Fruit fly (Drosophila melanogaster) whole organism, embryonic: ENCODE results near the gene sesB.

Source experiments
- CG10274 ChIP-seq: fragments of 200-800 bp; sonication (Bioruptor generic); optimal IDR thresholded peaks from 3 replicates; lab custom pipeline; 2017; ENCODE audit warnings: missing biosample characterization, mild to moderate bottlenecking, missing genetic modification characterization
- CG10366 ChIP-seq: fragments of 200-800 bp; sonication (Bioruptor generic); IDR thresholded peaks from 2 replicates; pipeline ENCODE4 v1.3.6; 2022; ENCODE audit warnings: missing biosample characterization, missing genetic modification characterization
- CG11093 ChIP-seq: fragments of 200-800 bp; sonication (Bioruptor generic); IDR thresholded peaks from 3 replicates; pipeline ENCODE4 v1.3.6; 2022; ENCODE audit warnings: missing biosample characterization, missing genetic modification characterization
- CG12104 ChIP-seq: fragments of 200-800 bp; sonication (Bioruptor generic); optimal IDR thresholded peaks from 3 replicates; lab custom pipeline; 2016; ENCODE audit warnings: missing biosample characterization, missing genetic modification characterization
- CG12155 ChIP-seq: fragments of 200-800 bp; sonication (Bioruptor generic); optimal IDR thresholded peaks from 3 replicates; lab custom pipeline; 2016; ENCODE audit warnings: missing biosample characterization, missing genetic modification characterization
- CG12659 ChIP-seq: fragments of 200-800 bp; sonication (Bioruptor generic); optimal IDR thresholded peaks from 3 replicates; lab custom pipeline; 2017; ENCODE audit warnings: mild to moderate bottlenecking, missing biosample characterization, missing genetic modification reagents, missing genetic modification characterization
- CG14014 ChIP-seq: fragments of 200-800 bp; sonication (Bioruptor generic); IDR thresholded peaks from 2 replicates; pipeline ENCODE4 v1.3.6; 2022; ENCODE audit warnings: missing biosample characterization, missing genetic modification characterization
- CG1647 ChIP-seq: fragments of 200-800 bp; sonication (Bioruptor generic); optimal IDR thresholded peaks from 3 replicates; lab custom pipeline; 2016; ENCODE audit warnings: missing biosample characterization, missing genetic modification characterization
- CG16863 ChIP-seq: fragments of 200-800 bp; sonication (Bioruptor generic); optimal IDR thresholded peaks from 3 replicates; lab custom pipeline; 2016; ENCODE audit warnings: missing biosample characterization, missing genetic modification characterization
- CG2202 ChIP-seq: fragments of 200-800 bp; sonication (Bioruptor generic); optimal IDR thresholded peaks from 2 replicates; lab custom pipeline; 2018; ENCODE audit warnings: missing biosample characterization, mild to moderate bottlenecking, missing genetic modification characterization
- CG2875 ChIP-seq: fragments of 200-800 bp; sonication (Bioruptor generic); optimal IDR thresholded peaks from 2 replicates; lab custom pipeline; 2017; ENCODE audit warnings: missing biosample characterization, mild to moderate bottlenecking, missing genetic modification characterization, missing genetic modification reagents
- CG2889 ChIP-seq: fragments of 200-800 bp; sonication (Bioruptor generic); IDR thresholded peaks from 3 replicates; pipeline ENCODE4 v1.3.6; 2022; ENCODE audit warnings: missing biosample characterization, missing genetic modification characterization
- CG31441 ChIP-seq: fragments of 200-800 bp; sonication (Bioruptor generic); IDR thresholded peaks from 2 replicates; pipeline ENCODE4 v1.3.6; 2022; ENCODE audit warnings: missing biosample characterization, missing genetic modification characterization
- CG32772 ChIP-seq: fragments of 200-800 bp; sonication (Bioruptor generic); IDR thresholded peaks from 2 replicates; pipeline ENCODE4 v1.3.6; 2022; ENCODE audit warnings: missing biosample characterization, missing genetic modification characterization
- CG3838 ChIP-seq: fragments of 200-800 bp; sonication (Bioruptor generic); optimal IDR thresholded peaks from 3 replicates; lab custom pipeline; 2016; ENCODE audit warnings: missing biosample characterization, missing genetic modification characterization
- CG4282 ChIP-seq: fragments of 200-800 bp; sonication (Bioruptor generic); optimal IDR thresholded peaks from 2 replicates; lab custom pipeline; 2016; ENCODE audit warnings: missing biosample characterization, missing genetic modification characterization
- CG4360 ChIP-seq: fragments of 200-800 bp; sonication (Bioruptor generic); IDR thresholded peaks from 2 replicates; pipeline ENCODE4 v1.3.6; 2022; ENCODE audit warnings: missing biosample characterization, missing genetic modification characterization
- CG4854 ChIP-seq: fragments of 200-800 bp; sonication (Bioruptor generic); optimal IDR thresholded peaks from 2 replicates; lab custom pipeline; 2016; ENCODE audit warnings: missing biosample characterization, missing genetic modification characterization, inconsistent platforms
- CG5180 ChIP-seq: fragments of 200-800 bp; sonication (Bioruptor generic); optimal IDR thresholded peaks from 3 replicates; lab custom pipeline; 2017; ENCODE audit warnings: missing biosample characterization, missing genetic modification characterization, mild to moderate bottlenecking, moderate library complexity, missing genetic modification reagents
- CG6254 ChIP-seq: fragments of 200-800 bp; sonication (Bioruptor generic); optimal IDR thresholded peaks from 3 replicates; lab custom pipeline; 2017; ENCODE audit warnings: mild to moderate bottlenecking, missing biosample characterization, missing genetic modification reagents, missing genetic modification characterization
- CG6654 ChIP-seq: fragments of 200-800 bp; sonication (Bioruptor generic); optimal IDR thresholded peaks from 2 replicates; lab custom pipeline; 2017; ENCODE audit warnings: missing biosample characterization, mild to moderate bottlenecking, missing genetic modification characterization
- CG7357 ChIP-seq: fragments of 200-800 bp; sonication (Bioruptor generic); IDR thresholded peaks from 3 replicates; pipeline ENCODE4 v1.3.6; 2022; ENCODE audit warnings: missing biosample characterization, missing genetic modification characterization
- CG8089 ChIP-seq: fragments of 200-800 bp; sonication (Bioruptor generic); optimal IDR thresholded peaks from 3 replicates; lab custom pipeline; 2016; ENCODE audit warnings: missing biosample characterization, missing genetic modification characterization
- Dll ChIP-seq: fragments of 200-800 bp; sonication (Bioruptor generic); IDR thresholded peaks from 4 replicates; pipeline ENCODE4 v1.3.6; 2022; ENCODE audit warnings: missing biosample characterization, missing genetic modification characterization; ENCODE audit not compliant: partially characterized antibody
- GATAe ChIP-seq: fragments of 200-800 bp; sonication (Bioruptor generic); conservative IDR thresholded peaks from 2 replicates; pipeline ENCODE4 v1.3.6; 2022; ENCODE audit warnings: missing biosample characterization, missing genetic modification characterization
- H15 ChIP-seq: fragments of 200-800 bp; sonication (Bioruptor generic); IDR thresholded peaks from 3 replicates; pipeline ENCODE4 v1.3.6; 2022; ENCODE audit warnings: missing biosample characterization, missing genetic modification characterization
- H2.0 ChIP-seq: fragments of 200-800 bp; sonication (Bioruptor generic); IDR thresholded peaks from 2 replicates; pipeline ENCODE4 v1.3.6; 2022; ENCODE audit warnings: missing biosample characterization, missing genetic modification characterization
- NK7.1 ChIP-seq: fragments of 200-800 bp; sonication (Bioruptor generic); optimal IDR thresholded peaks from 3 replicates; lab custom pipeline; 2016; ENCODE audit warnings: missing biosample characterization, missing genetic modification characterization
- Optix ChIP-seq: fragments of 200-800 bp; sonication (Bioruptor generic); IDR thresholded peaks from 3 replicates; pipeline ENCODE4 v1.3.6; 2022; ENCODE audit warnings: missing biosample characterization, missing genetic modification characterization
- Ptx1 ChIP-seq: fragments of 200-800 bp; sonication (Bioruptor generic); IDR thresholded peaks from 2 replicates; pipeline ENCODE4 v1.3.6; 2022; ENCODE audit warnings: missing biosample characterization, missing genetic modification characterization
- Rx ChIP-seq: fragments of 200-800 bp; sonication (Bioruptor generic); IDR thresholded peaks from 2 replicates; pipeline ENCODE4 v1.3.6; 2022; ENCODE audit warnings: missing biosample characterization, missing genetic modification characterization
- Side ChIP-seq: fragments of 200-800 bp; sonication (Bioruptor generic); optimal IDR thresholded peaks from 2 replicates; lab custom pipeline; 2016; ENCODE audit warnings: missing biosample characterization, missing genetic modification characterization
- Trl ChIP-seq, 3 experiments: fragments of >200 bp in 2 of 3; fragments of 200-800 bp in 1 of 3; sonication (Bioruptor generic) in 1 of 3; optimal IDR thresholded peaks; 2 replicates in 1 of 3; 3 replicates in 2 of 3; lab custom pipeline; 2016 to 2017; ENCODE audit warnings: missing biosample characterization in 1 of 3, missing genetic modification characterization in 1 of 3
- Xrp1 ChIP-seq: fragments of 200-800 bp; sonication (Bioruptor generic); IDR thresholded peaks from 2 replicates; pipeline ENCODE4 v1.3.6; 2022; ENCODE audit warnings: missing biosample characterization, missing genetic modification characterization
- ac ChIP-seq: fragments of 200-800 bp; sonication (Bioruptor generic); optimal IDR thresholded peaks from 3 replicates; lab custom pipeline; 2017; ENCODE audit warnings: missing biosample characterization, mild to moderate bottlenecking, missing genetic modification characterization
- chif ChIP-seq, 2 experiments: fragments of 200-800 bp; sonication (Bioruptor generic); optimal IDR thresholded peaks; 3 replicates each; lab custom pipeline; 2016; ENCODE audit warnings: missing biosample characterization in 2 of 2, missing genetic modification characterization in 2 of 2
- chinmo ChIP-seq: fragments of 200-800 bp; sonication (Bioruptor generic); IDR thresholded peaks from 4 replicates; pipeline ENCODE4 v1.3.6; 2022; ENCODE audit warnings: missing biosample characterization, missing genetic modification characterization; ENCODE audit not compliant: partially characterized antibody
- dati ChIP-seq: fragments of 200-800 bp; sonication (Bioruptor generic); IDR thresholded peaks from 2 replicates; pipeline ENCODE4 v1.3.6; 2022; ENCODE audit warnings: missing biosample characterization, missing genetic modification characterization
- en ChIP-seq: fragments of 200-800 bp; sonication (Bioruptor generic); optimal IDR thresholded peaks from 2 replicates; lab custom pipeline; 2016; ENCODE audit warnings: missing biosample characterization, missing genetic modification characterization
- fd96Cb ChIP-seq: fragments of 200-800 bp; sonication (Bioruptor generic); optimal IDR thresholded peaks from 2 replicates; lab custom pipeline; 2018; ENCODE audit warnings: missing biosample characterization, mild to moderate bottlenecking, missing genetic modification characterization, moderate library complexity
- hbn ChIP-seq: fragments of 200-800 bp; sonication (Bioruptor generic); IDR thresholded peaks from 2 replicates; pipeline ENCODE4 v1.3.6; 2022; ENCODE audit warnings: missing biosample characterization, missing genetic modification characterization; ENCODE audit not compliant: partially characterized antibody
- hkb ChIP-seq, 2 experiments: fragments of 200-800 bp in 1 of 2; fragments of >200 bp in 1 of 2; sonication (Bioruptor generic) in 1 of 2; IDR thresholded peaks in 1 of 2; optimal IDR thresholded peaks in 1 of 2; 2 replicates each; pipeline versions ENCODE4 v1.3.6 to Lab custom; 2017 to 2022; ENCODE audit warnings: missing biosample characterization in 1 of 2, missing genetic modification characterization in 1 of 2
- inv ChIP-seq: fragments of 200-800 bp; sonication (Bioruptor generic); IDR thresholded peaks from 2 replicates; pipeline ENCODE4 v1.3.6; 2022; ENCODE audit warnings: missing biosample characterization, missing genetic modification characterization; ENCODE audit not compliant: partially characterized antibody
- pho ChIP-seq: fragments of 200-800 bp; sonication (Bioruptor generic); optimal IDR thresholded peaks from 2 replicates; lab custom pipeline; 2016; ENCODE audit warnings: missing biosample characterization, missing genetic modification characterization
- shn ChIP-seq: fragments of 200-800 bp; sonication (Bioruptor generic); optimal IDR thresholded peaks from 3 replicates; lab custom pipeline; 2016; ENCODE audit warnings: missing biosample characterization, missing genetic modification characterization
- sqz ChIP-seq: fragments of 200-800 bp; sonication (Bioruptor generic); optimal IDR thresholded peaks from 3 replicates; lab custom pipeline; 2018; ENCODE audit warnings: missing biosample characterization, mild to moderate bottlenecking, missing genetic modification characterization
- tap ChIP-seq: fragments of 200-800 bp; optimal IDR thresholded peaks from 3 replicates; lab custom pipeline; 2019; ENCODE audit warnings: missing biosample characterization, mild to moderate bottlenecking, missing genetic modification characterization, moderate library complexity
- usp ChIP-seq: fragments of >200 bp; optimal IDR thresholded peaks from 2 replicates; lab custom pipeline; 2017; ENCODE audit warnings: missing biosample characterization, missing genetic modification characterization
- vvl ChIP-seq: fragments of 200-800 bp; sonication (Bioruptor generic); IDR thresholded peaks from 2 replicates; pipeline ENCODE4 v1.3.6; 2022; ENCODE audit warnings: missing biosample characterization, missing genetic modification characterization
- wek ChIP-seq: fragments of 200-800 bp; sonication (Bioruptor generic); optimal IDR thresholded peaks from 3 replicates; lab custom pipeline; 2018; ENCODE audit warnings: missing biosample characterization, mild to moderate bottlenecking, missing genetic modification characterization, moderate library complexity

sesB gene

dm6 chrX:10775690-10776089, 11.1 kb downstream of the sesB start (continued):
- TF ChIP-seq CG5180 (GFP tag; lab: Kevin White, UChicago) (peak; percentile 33), chif (GFP tag; optimal IDR thresholded peaks at IDR 0.05; lab: Kevin White, UChicago) (peak in 1 of 2 experiments; percentile 14), wek (GFP tag; lab: Kevin White, UChicago) (peak; percentile 30), inv (no peak), CG11093 (GFP tag; lab: Robert Waterston, UW) (no peak), CG3838 (no peak), GATAe (no peak), pho (GFP tag; lab: Kevin White, UChicago) (no peak), Trl (optimal IDR thresholded peaks at IDR 0.05; lab: Kevin White, UChicago) (no peak), Trl (GFP tag; optimal IDR thresholded peaks at IDR 0.05; lab: Kevin White, UChicago) (no peak), Dll (GFP tag; lab: Robert Waterston, UW) (no peak), CG4360 (GFP tag; lab: Robert Waterston, UW) (no peak), CG4282 (GFP tag; lab: Kevin White, UChicago) (no peak), CG2202 (tag; lab: Kevin White, UChicago) (no peak), fd96Cb (tag; lab: Kevin White, UChicago) (peak; percentile 36), CG12155 (GFP tag; lab: Kevin White, UChicago) (no peak), Side (GFP tag; lab: Kevin White, UChicago) (no peak), CG14014 (GFP tag; lab: Robert Waterston, UW) (peak; percentile 37; the same call in 1 of the 2 replicates), vvl (peak; percentile 51), tap (tag; lab: Kevin White, UChicago) (peak; percentile 45), ac (GFP tag; lab: Kevin White, UChicago) (no peak), usp (no peak), CG12659 (GFP tag; lab: Kevin White, UChicago) (peak; percentile 29), shn (GFP tag; lab: Kevin White, UChicago) (no peak), CG6254 (no peak), sqz (GFP tag; lab: Kevin White, UChicago) (peak; percentile 4), CG31441 (peak; percentile 39; the same call in 1 of the 2 replicates), NK7.1 (peak; percentile 3), CG12104 (GFP tag; lab: Kevin White, UChicago) (no peak), Xrp1 (GFP tag; lab: Robert Waterston, UW) (peak; percentile 44; the same call in 1 of the 2 replicates), CG2875 (GFP tag; lab: Kevin White, UChicago) (no peak), H15 (GFP tag; lab: Robert Waterston, UW) (peak; percentile 49; the same call in 1 of the 3 replicates), CG7357 (GFP tag; lab: Robert Waterston, UW) (0 out of 3 replicates have a peak, but pooled peaks have one; percentile 8), CG16863 (peak; percentile 12), Ptx1 (GFP tag; lab: Robert Waterston, UW) (peak; percentile 63), CG10274 (GFP tag; lab: Kevin White, UChicago) (no peak), CG4854 (GFP tag; lab: Kevin White, UChicago) (no peak), CG1647 (peak; percentile 20), en (no peak), hkb (optimal IDR thresholded peaks at IDR 0.05; lab: Kevin White, UChicago) (no peak), hkb (GFP tag; IDR thresholded peaks at IDR 0.05; lab: Robert Waterston, UW) (peak; percentile 71), hbn (GFP tag; lab: Robert Waterston, UW) (no peak), dati (GFP tag; lab: Robert Waterston, UW) (no peak), CG2889 (GFP tag; lab: Robert Waterston, UW) (0 out of 3 replicates have a peak, but pooled peaks have one; percentile 30), chinmo (no peak), Rx (GFP tag; lab: Robert Waterston, UW) (peak; percentile 43), CG6654 (GFP tag; lab: Kevin White, UChicago) (peak; percentile 8), Optix (GFP tag; lab: Robert Waterston, UW) (peak; percentile 49; the same call in 1 of the 3 replicates), CG10366 (GFP tag; lab: Robert Waterston, UW) (peak; percentile 63), H2.0 (GFP tag; lab: Robert Waterston, UW) (peak; percentile 47), CG32772 (GFP tag; lab: Robert Waterston, UW) (0 out of 2 replicates have a peak, but pooled peaks have one; percentile 31), CG8089 (peak; percentile 9)
